Fruit fly (Drosophila melanogaster) whole organism, embryonic: Measurements from ENCODE around the gene CG13613.
A peak's percentile ranks its signal among the peaks of the same experiment; 100 is the strongest.

Experiments
- Blimp-1 ChIP-seq: fragments of 200-800 bp; sonication (Bioruptor generic); optimal IDR thresholded peaks from 3 replicates; lab custom pipeline; 2018; ENCODE audit warnings: missing biosample characterization, missing genetic modification characterization, mild to moderate bottlenecking, moderate library complexity, missing genetic modification reagents
- CG10274 ChIP-seq: fragments of 200-800 bp; sonication (Bioruptor generic); optimal IDR thresholded peaks from 3 replicates; lab custom pipeline; 2017; ENCODE audit warnings: missing biosample characterization, mild to moderate bottlenecking, missing genetic modification characterization
- CG4328 ChIP-seq: fragments of 200-800 bp; sonication (Bioruptor generic); optimal IDR thresholded peaks from 3 replicates; lab custom pipeline; 2017; ENCODE audit warnings: missing biosample characterization, missing genetic modification reagents, missing genetic modification characterization
- D19A ChIP-seq: fragments of 200-800 bp; optimal IDR thresholded peaks from 3 replicates; lab custom pipeline; 2019; ENCODE audit warnings: missing biosample characterization, mild to moderate bottlenecking, missing genetic modification characterization, moderate library complexity
- Dad ChIP-seq: fragments of 200-800 bp; sonication (Bioruptor generic); optimal IDR thresholded peaks from 3 replicates; lab custom pipeline; 2016; ENCODE audit warnings: missing biosample characterization, missing genetic modification characterization
- GATAe ChIP-seq: fragments of 200-800 bp; sonication (Bioruptor generic); conservative IDR thresholded peaks from 2 replicates; pipeline ENCODE4 v1.3.6; 2022; ENCODE audit warnings: missing biosample characterization, missing genetic modification characterization
- H15 ChIP-seq: fragments of 200-800 bp; sonication (Bioruptor generic); IDR thresholded peaks from 3 replicates; pipeline ENCODE4 v1.3.6; 2022; ENCODE audit warnings: missing biosample characterization, missing genetic modification characterization
- Trl ChIP-seq, 3 experiments: fragments of >200 bp in 2 of 3; fragments of 200-800 bp in 1 of 3; sonication (Bioruptor generic) in 1 of 3; optimal IDR thresholded peaks; 2 replicates in 1 of 3; 3 replicates in 2 of 3; lab custom pipeline; 2016 to 2017; ENCODE audit warnings: missing biosample characterization in 1 of 3, missing genetic modification characterization in 1 of 3
- ab ChIP-seq: fragments of 200-800 bp; sonication (Bioruptor generic); optimal IDR thresholded peaks from 2 replicates; lab custom pipeline; 2016; ENCODE audit warnings: missing biosample characterization, missing genetic modification characterization
- br ChIP-seq: fragments of >200 bp; optimal IDR thresholded peaks from 2 replicates; lab custom pipeline; 2017
- inv ChIP-seq: fragments of 200-800 bp; sonication (Bioruptor generic); IDR thresholded peaks from 2 replicates; pipeline ENCODE4 v1.3.6; 2022; ENCODE audit warnings: missing biosample characterization, missing genetic modification characterization; ENCODE audit not compliant: partially characterized antibody
- run ChIP-seq: fragments of 200-800 bp; sonication (Bioruptor generic); optimal IDR thresholded peaks from 3 replicates; lab custom pipeline; 2018; ENCODE audit warnings: missing biosample characterization, mild to moderate bottlenecking, missing genetic modification characterization
- trem ChIP-seq: fragments of 200-800 bp; optimal IDR thresholded peaks from 3 replicates; lab custom pipeline; 2019; ENCODE audit warnings: missing biosample characterization, mild to moderate bottlenecking, missing genetic modification characterization, moderate library complexity
- wek ChIP-seq: fragments of 200-800 bp; sonication (Bioruptor generic); optimal IDR thresholded peaks from 3 replicates; lab custom pipeline; 2018; ENCODE audit warnings: missing biosample characterization, mild to moderate bottlenecking, missing genetic modification characterization, moderate library complexity

DNA sequence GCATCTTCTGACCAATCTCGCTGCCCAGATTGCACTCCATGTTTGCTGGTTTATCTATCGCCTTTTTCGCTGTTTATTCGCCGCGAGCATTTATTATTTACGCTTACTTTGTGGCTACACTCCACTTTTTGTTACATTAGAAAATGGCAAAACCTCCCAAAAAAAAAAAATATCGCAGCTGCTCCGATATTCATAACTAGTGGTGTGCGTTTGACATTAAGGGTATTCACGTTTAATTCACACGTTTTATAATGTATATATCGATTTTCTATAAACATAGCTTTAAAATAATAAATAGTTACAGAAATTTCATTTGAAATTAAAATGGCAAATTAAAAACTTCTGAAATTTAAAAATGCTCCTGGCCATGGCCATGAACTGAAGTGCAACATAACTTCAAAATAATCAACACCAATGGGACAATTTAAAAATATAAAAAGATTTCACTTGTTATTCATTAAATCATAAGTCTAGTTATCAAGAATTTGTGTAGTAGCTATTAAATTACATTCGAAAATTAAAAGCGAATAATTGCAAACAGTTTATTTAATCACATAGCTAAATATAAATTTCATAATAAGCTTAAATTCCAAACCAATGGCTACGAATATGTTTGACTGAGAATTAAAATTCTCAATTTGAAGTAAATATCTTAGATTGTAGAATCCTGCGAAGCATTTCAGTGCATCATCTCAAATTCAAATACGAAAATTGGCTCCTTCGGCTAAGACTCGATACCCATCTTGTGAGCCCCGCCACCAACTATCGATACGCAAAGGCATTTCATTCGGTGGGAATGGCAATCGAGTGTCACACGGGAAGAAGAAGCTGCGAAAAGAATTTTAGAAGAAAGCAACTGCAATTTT is 46.9 kb upstream of the CG13613 start, which contains the start of the genes Nab2 and BRWD3:
- TF ChIP-seq Blimp-1 (GFP tag; lab: Kevin White, UChicago), result no peak
- TF ChIP-seq GATAe (GFP tag; lab: Robert Waterston, UW), result no peak
- no peak for TF ChIP-seq H15 (GFP tag; lab: Robert Waterston, UW)
- TF ChIP-seq Dad (GFP tag; lab: Kevin White, UChicago), result no peak
- TF ChIP-seq br (lab: Kevin White, UChicago), result no peak
- peak; percentile 56 for TF ChIP-seq inv (GFP tag; lab: Robert Waterston, UW)
- TF ChIP-seq CG10274 (GFP tag; lab: Kevin White, UChicago), result no peak
- TF ChIP-seq D19A, result no peak
- peak; percentile 83 for TF ChIP-seq wek
- TF ChIP-seq run, result no peak
- no peak for TF ChIP-seq ab (GFP tag; lab: Kevin White, UChicago)
- TF ChIP-seq trem, result no peak
- no peak for TF ChIP-seq Trl (optimal IDR thresholded peaks at IDR 0.05; lab: Kevin White, UChicago)
- peak; percentile 27 for TF ChIP-seq Trl (GFP tag; optimal IDR thresholded peaks at IDR 0.05; lab: Kevin White, UChicago)
- TF ChIP-seq CG4328 (GFP tag; lab: Kevin White, UChicago), result peak; percentile 32
